Worm (Caenorhabditis elegans): ENCODE measurements around the gene arrd-24.

arrd-24 gene

ce11 chrX:13936719-13937118 is 43.6 kb downstream of the arrd-24 start:
- no peak for TF ChIP-seq sox-4 (tag; optimal IDR thresholded peaks at IDR 0.05)
- no peak for TF ChIP-seq F13H6.1 (tag; optimal IDR thresholded peaks at IDR 0.05)
- TF ChIP-seq pqm-1 (tag; optimal IDR thresholded peaks at IDR 0.05) = no peak
- no peak for TF ChIP-seq Y22D7AL.16 (tag; optimal IDR thresholded peaks at IDR 0.05)
- no peak for TF ChIP-seq eyg-1 (tag; optimal IDR thresholded peaks at IDR 0.05)
- TF ChIP-seq fkh-10 (GFP tag; optimal IDR thresholded peaks at IDR 0.05) = no peak
- TF ChIP-seq ceh-31 (tag; optimal IDR thresholded peaks at IDR 0.05) = no peak

- TF ChIP-seq ceh-14 (tag; optimal IDR thresholded peaks at IDR 0.05) (no peak), ttx-3 (tag; optimal IDR thresholded peaks at IDR 0.05) (no peak)
Measured at ce11 chrX:13934574-13934973, 45.7 kb downstream of the arrd-24 start, which contains the start of gene elt-3. Gene elt-3 (plus strand): TSS chrX:13934874.

- no peak for TF ChIP-seq odd-2 (tag; optimal IDR thresholded peaks at IDR 0.05)
- no peak for TF ChIP-seq hlh-15 (tag; optimal IDR thresholded peaks at IDR 0.05)
- no peak for TF ChIP-seq syd-9 (tag; optimal IDR thresholded peaks at IDR 0.05)
- TF ChIP-seq dve-1 (tag; optimal IDR thresholded peaks at IDR 0.05) = no peak
- TF ChIP-seq tbx-7 (tag; optimal IDR thresholded peaks at IDR 0.05) = no peak
- TF ChIP-seq fax-1 (tag; optimal IDR thresholded peaks at IDR 0.05) = no peak
- TF ChIP-seq sox-4 (tag; optimal IDR thresholded peaks at IDR 0.05) = no peak
- TF ChIP-seq unc-3 (GFP tag; conservative IDR thresholded peaks at IDR 0.05) = no peak
- TF ChIP-seq unc-3 (tag; optimal IDR thresholded peaks at IDR 0.05) = no peak
- no peak for TF ChIP-seq ceh-48 (tag; optimal IDR thresholded peaks at IDR 0.05)
- no peak for TF ChIP-seq nfya-1 (tag; optimal IDR thresholded peaks at IDR 0.05)
- TF ChIP-seq C08G9.2 (tag; optimal IDR thresholded peaks at IDR 0.05) = no peak
- TF ChIP-seq ets-4 (tag; optimal IDR thresholded peaks at IDR 0.05) = no peak
- TF ChIP-seq ceh-34 (tag; optimal IDR thresholded peaks at IDR 0.05) = no peak
Measured at ce11 chrX:13929534-13929933, 50.8 kb downstream of the arrd-24 start, which contains the start of gene meg-1. Gene meg-1 (minus strand): TSS chrX:13929634.
